Worm (Caenorhabditis elegans) whole organism, L4/young adult: ENCODE data around the gene T05B9.1.

Source experiments
- W03F9.2 ChIP-seq: fragments of 150-350 bp; optimal IDR thresholded peaks from 2 replicates; lab custom pipeline; 2014; ENCODE audit warnings: missing biosample characterization, missing genetic modification characterization
- dao-5 ChIP-seq: sonication (generic microtip); optimal IDR thresholded peaks from 2 replicates; lab custom pipeline; 2016; ENCODE audit warnings: missing genotype, missing genetic modification characterization, moderate library complexity, missing compliant biosample characterization

ce11 chrII:11274876-11275275 lies 13.9 kb upstream of the T05B9.1 start:
- TF ChIP-seq dao-5 (tag; lab: Kevin White, UChicago) = no peak
- no peak for TF ChIP-seq W03F9.2 (tag; lab: Kevin White, UChicago)
